Fruit fly (Drosophila melanogaster) whole organism, embryonic: ENCODE results near the gene Cdc50.

Experiments used
- ATbp ChIP-seq: fragments of 200-800 bp; sonication (Bioruptor generic); optimal IDR thresholded peaks from 2 replicates; lab custom pipeline; 2017; ENCODE audit warnings: missing biosample characterization, mild to moderate bottlenecking, missing genetic modification characterization, missing genetic modification reagents
- CG10209 ChIP-seq: fragments of 200-800 bp; sonication (Bioruptor generic); optimal IDR thresholded peaks from 3 replicates; lab custom pipeline; 2017; ENCODE audit warnings: missing biosample characterization, mild to moderate bottlenecking, missing genetic modification characterization, missing genetic modification reagents
- CG10565 ChIP-seq: fragments of 200-800 bp; sonication (Bioruptor generic); optimal IDR thresholded peaks from 3 replicates; lab custom pipeline; 2016; ENCODE audit warnings: missing biosample characterization, mild to moderate bottlenecking, missing genetic modification characterization
- CG10979 ChIP-seq: fragments of 200-800 bp; sonication (Bioruptor generic); optimal IDR thresholded peaks from 2 replicates; lab custom pipeline; 2018; ENCODE audit warnings: missing biosample characterization, mild to moderate bottlenecking, missing genetic modification characterization, moderate library complexity
- CG12769 ChIP-seq: fragments of 200-800 bp; sonication (Bioruptor generic); optimal IDR thresholded peaks from 2 replicates; lab custom pipeline; 2019; ENCODE audit warnings: missing biosample characterization, mild to moderate bottlenecking, missing genetic modification characterization, moderate library complexity
- CG16779 ChIP-seq: fragments of 200-800 bp; sonication (Bioruptor generic); IDR thresholded peaks from 2 replicates; pipeline ENCODE4 v1.3.6; 2022; ENCODE audit warnings: missing biosample characterization, missing genetic modification characterization
- CG16813 ChIP-seq: fragments of 200-800 bp; sonication (Bioruptor generic); IDR thresholded peaks from 3 replicates; pipeline ENCODE4 v1.3.6; 2022; ENCODE audit warnings: missing biosample characterization, missing genetic modification characterization; ENCODE audit not compliant: partially characterized antibody
- CG17359 ChIP-seq: fragments of 200-800 bp; sonication (Bioruptor generic); optimal IDR thresholded peaks from 3 replicates; lab custom pipeline; 2018; ENCODE audit warnings: missing biosample characterization, mild to moderate bottlenecking, missing genetic modification characterization, moderate library complexity
- CG17802 ChIP-seq: fragments of 200-800 bp; sonication (Bioruptor generic); optimal IDR thresholded peaks from 2 replicates; lab custom pipeline; 2018; ENCODE audit warnings: missing biosample characterization, mild to moderate bottlenecking, missing genetic modification characterization, moderate library complexity
- CG17829 ChIP-seq: fragments of 200-800 bp; optimal IDR thresholded peaks from 2 replicates; lab custom pipeline; 2019; ENCODE audit warnings: missing biosample characterization, mild to moderate bottlenecking, missing genetic modification characterization, moderate library complexity
- CG1832 ChIP-seq: fragments of 200-800 bp; sonication (Bioruptor generic); optimal IDR thresholded peaks from 2 replicates; lab custom pipeline; 2017; ENCODE audit warnings: missing biosample characterization, mild to moderate bottlenecking, missing genetic modification characterization, inconsistent platforms
- CG2875 ChIP-seq: fragments of 200-800 bp; sonication (Bioruptor generic); optimal IDR thresholded peaks from 2 replicates; lab custom pipeline; 2017; ENCODE audit warnings: missing biosample characterization, mild to moderate bottlenecking, missing genetic modification characterization, missing genetic modification reagents
- CG30431 ChIP-seq: fragments of 200-800 bp; sonication (Bioruptor generic); optimal IDR thresholded peaks from 2 replicates; lab custom pipeline; 2017; ENCODE audit warnings: missing biosample characterization, missing genetic modification characterization
- CG31224 ChIP-seq: fragments of 200-800 bp; sonication (Bioruptor generic); IDR thresholded peaks from 2 replicates; pipeline ENCODE4 v1.3.6; 2022; ENCODE audit warnings: missing biosample characterization, missing genetic modification characterization
- CG3838 ChIP-seq: fragments of 200-800 bp; sonication (Bioruptor generic); optimal IDR thresholded peaks from 3 replicates; lab custom pipeline; 2016; ENCODE audit warnings: missing biosample characterization, missing genetic modification characterization
- CG43689 ChIP-seq: fragments of 200-800 bp; sonication (Bioruptor generic); IDR thresholded peaks from 2 replicates; pipeline ENCODE4 v1.3.6; 2022; ENCODE audit warnings: missing biosample characterization, missing genetic modification characterization
- CG4617 ChIP-seq: fragments of 200-800 bp; sonication (Bioruptor generic); optimal IDR thresholded peaks from 3 replicates; lab custom pipeline; 2016; ENCODE audit warnings: missing biosample characterization, missing genetic modification characterization, borderline replicate concordance
- CG6689 ChIP-seq: fragments of 200-800 bp; sonication (Bioruptor generic); IDR thresholded peaks from 2 replicates; pipeline ENCODE4 v1.3.6; 2022; ENCODE audit warnings: missing biosample characterization, missing genetic modification characterization
- CG8478 ChIP-seq: fragments of >200 bp; optimal IDR thresholded peaks from 2 replicates; lab custom pipeline; 2018
- CG9797 ChIP-seq: fragments of 200-800 bp; sonication (Bioruptor generic); optimal IDR thresholded peaks from 3 replicates; lab custom pipeline; 2018; ENCODE audit warnings: missing biosample characterization, mild to moderate bottlenecking, missing genetic modification characterization
- Dad ChIP-seq: fragments of 200-800 bp; sonication (Bioruptor generic); optimal IDR thresholded peaks from 3 replicates; lab custom pipeline; 2016; ENCODE audit warnings: missing biosample characterization, missing genetic modification characterization
- Deaf1 ChIP-seq: fragments of 200-800 bp; optimal IDR thresholded peaks from 3 replicates; lab custom pipeline; 2019; ENCODE audit warnings: missing biosample characterization, mild to moderate bottlenecking, missing genetic modification characterization, moderate library complexity
- ERR ChIP-seq: fragments of 200-800 bp; sonication (Bioruptor generic); optimal IDR thresholded peaks from 2 replicates; lab custom pipeline; 2016; ENCODE audit warnings: missing biosample characterization, missing genetic modification characterization
- Ets97D ChIP-seq: fragments of 200-800 bp; sonication (Bioruptor generic); optimal IDR thresholded peaks from 3 replicates; lab custom pipeline; 2016; ENCODE audit warnings: missing biosample characterization, missing genetic modification characterization
- Fer1 ChIP-seq: fragments of 200-800 bp; sonication (Bioruptor generic); optimal IDR thresholded peaks from 2 replicates; lab custom pipeline; 2017; ENCODE audit warnings: missing biosample characterization, mild to moderate bottlenecking, missing genetic modification characterization
- HLH3B ChIP-seq: fragments of 200-800 bp; sonication (Bioruptor generic); IDR thresholded peaks from 2 replicates; pipeline ENCODE4 v1.3.6; 2022; ENCODE audit warnings: missing biosample characterization, missing genetic modification characterization
- MTF-1 ChIP-seq: fragments of 200-800 bp; sonication (Bioruptor generic); optimal IDR thresholded peaks from 2 replicates; lab custom pipeline; 2018; ENCODE audit warnings: missing biosample characterization, mild to moderate bottlenecking, missing genetic modification characterization, borderline replicate concordance
- Neu2 ChIP-seq: fragments of 200-800 bp; sonication (Bioruptor generic); optimal IDR thresholded peaks from 3 replicates; lab custom pipeline; 2016; ENCODE audit warnings: missing biosample characterization, missing genetic modification characterization, borderline replicate concordance
- Side ChIP-seq: fragments of 200-800 bp; sonication (Bioruptor generic); optimal IDR thresholded peaks from 2 replicates; lab custom pipeline; 2016; ENCODE audit warnings: missing biosample characterization, missing genetic modification characterization
- Sry-δ ChIP-seq: fragments of 200-800 bp; sonication (Bioruptor generic); optimal IDR thresholded peaks from 2 replicates; lab custom pipeline; 2016; ENCODE audit warnings: missing biosample characterization, missing genetic modification characterization
- amos ChIP-seq: fragments of 200-800 bp; sonication (Bioruptor generic); IDR thresholded peaks from 2 replicates; pipeline ENCODE4 v1.3.6; 2022; ENCODE audit warnings: missing biosample characterization, missing genetic modification characterization; ENCODE audit not compliant: partially characterized antibody
- ase ChIP-seq: fragments of 200-800 bp; sonication (Bioruptor generic); IDR thresholded peaks from 3 replicates; pipeline ENCODE4 v1.3.6; 2022; ENCODE audit warnings: missing biosample characterization, missing genetic modification characterization
- bbx ChIP-seq: fragments of 200-800 bp; sonication (Bioruptor generic); IDR thresholded peaks from 2 replicates; pipeline ENCODE4 v1.3.6; 2022; ENCODE audit warnings: missing biosample characterization, missing genetic modification characterization; ENCODE audit not compliant: partially characterized antibody
- btn ChIP-seq: fragments of 200-800 bp; sonication (Bioruptor generic); optimal IDR thresholded peaks from 2 replicates; lab custom pipeline; 2016; ENCODE audit warnings: missing biosample characterization, missing genetic modification characterization
- caup ChIP-seq: fragments of 200-800 bp; sonication (Bioruptor generic); optimal IDR thresholded peaks from 3 replicates; lab custom pipeline; 2017; ENCODE audit warnings: missing biosample characterization, mild to moderate bottlenecking, missing genetic modification characterization, moderate library complexity; ENCODE audit not compliant: severe bottlenecking
- crol ChIP-seq: fragments of 200-800 bp; sonication (Bioruptor generic); IDR thresholded peaks from 2 replicates; pipeline ENCODE4 v1.3.6; 2022; ENCODE audit warnings: missing biosample characterization, missing genetic modification characterization
- crp ChIP-seq, 2 experiments: fragments of 200-800 bp; sonication (Bioruptor generic); optimal IDR thresholded peaks; 2 replicates in 1 of 2; 3 replicates in 1 of 2; lab custom pipeline; 2017; ENCODE audit warnings: missing biosample characterization in 2 of 2, missing genetic modification characterization in 2 of 2, mild to moderate bottlenecking in 1 of 2, moderate library complexity in 1 of 2
- dimm ChIP-seq: fragments of 200-800 bp; sonication (Bioruptor generic); IDR thresholded peaks from 2 replicates; pipeline ENCODE4 v1.3.6; 2022; ENCODE audit warnings: missing biosample characterization, missing genetic modification characterization
- gsb-n ChIP-seq: fragments of 200-800 bp; sonication (Bioruptor generic); optimal IDR thresholded peaks from 3 replicates; lab custom pipeline; 2018; ENCODE audit warnings: missing biosample characterization, mild to moderate bottlenecking, missing genetic modification characterization
- h ChIP-seq: fragments of >200 bp; optimal IDR thresholded peaks from 2 replicates; lab custom pipeline; 2017
- jing ChIP-seq: fragments of 200-800 bp; sonication (Bioruptor generic); optimal IDR thresholded peaks from 2 replicates; lab custom pipeline; 2018; ENCODE audit warnings: missing biosample characterization, mild to moderate bottlenecking, missing genetic modification characterization
- lola ChIP-seq, 3 experiments: fragments of >200 bp in 2 of 3; fragments of 200-800 bp in 1 of 3; sonication (Bioruptor generic) in 1 of 3; optimal IDR thresholded peaks; 2 replicates each; lab custom pipeline; 2017 to 2019; ENCODE audit warnings: missing biosample characterization in 3 of 3, missing genetic modification characterization in 3 of 3, mild to moderate bottlenecking in 1 of 3, moderate library complexity in 1 of 3
- mld ChIP-seq: fragments of 200-800 bp; sonication (Bioruptor generic); IDR thresholded peaks from 3 replicates; pipeline ENCODE4 v1.3.6; 2022; ENCODE audit warnings: missing biosample characterization, missing genetic modification characterization; ENCODE audit not compliant: partially characterized antibody
- peb ChIP-seq: fragments of 200-800 bp; sonication (Bioruptor generic); IDR thresholded peaks from 2 replicates; pipeline ENCODE4 v1.3.6; 2022; ENCODE audit warnings: missing biosample characterization, missing genetic modification characterization
- pum ChIP-seq: fragments of 200-800 bp; sonication (Bioruptor generic); optimal IDR thresholded peaks from 2 replicates; lab custom pipeline; 2016; ENCODE audit warnings: missing biosample characterization, missing genetic modification characterization
- slbo ChIP-seq: fragments of 200-800 bp; sonication (Bioruptor generic); IDR thresholded peaks from 2 replicates; pipeline ENCODE4 v1.3.6; 2022; ENCODE audit warnings: missing biosample characterization, missing genetic modification characterization
- sug ChIP-seq: fragments of 200-800 bp; optimal IDR thresholded peaks from 2 replicates; lab custom pipeline; 2019; ENCODE audit warnings: missing biosample characterization, mild to moderate bottlenecking, missing genetic modification characterization, moderate library complexity
- tll ChIP-seq, 2 experiments: fragments of 200-800 bp in 1 of 2; fragments of >200 bp in 1 of 2; sonication (Bioruptor generic) in 1 of 2; optimal IDR thresholded peaks; 2 replicates each; lab custom pipeline; 2017 to 2019; ENCODE audit warnings: missing biosample characterization in 2 of 2, missing genetic modification characterization in 2 of 2, mild to moderate bottlenecking in 1 of 2, moderate library complexity in 1 of 2
- trh ChIP-seq: fragments of 200-800 bp; sonication (Bioruptor generic); optimal IDR thresholded peaks from 2 replicates; lab custom pipeline; 2016; ENCODE audit warnings: missing biosample characterization, missing genetic modification characterization
- zen ChIP-seq: fragments of 200-800 bp; sonication (Bioruptor generic); optimal IDR thresholded peaks from 3 replicates; lab custom pipeline; 2018; ENCODE audit warnings: missing biosample characterization, mild to moderate bottlenecking, missing genetic modification characterization, moderate library complexity

Gene Cdc50

DNA sequence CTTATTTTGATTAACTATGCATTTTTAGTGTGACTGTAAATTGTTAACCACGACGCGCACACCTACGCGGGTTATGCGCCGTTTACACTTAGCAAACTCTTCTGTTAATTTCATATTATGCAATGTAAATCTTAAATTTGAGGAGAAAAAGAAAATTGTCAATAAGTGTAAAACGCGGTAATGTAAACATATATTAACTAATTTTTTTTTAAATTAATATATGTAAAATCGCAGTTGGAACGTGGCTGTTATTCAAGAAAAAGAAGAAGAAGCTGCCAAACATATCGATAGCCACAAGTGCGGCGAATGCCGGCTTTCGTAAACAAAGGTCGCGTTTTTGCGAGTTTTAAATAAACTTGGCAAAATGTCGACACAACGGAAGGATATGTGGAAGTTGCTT, 49.7 kb downstream of the Cdc50 start, which contains the start of the genes TH1 and mei-41 (continued):
- TF ChIP-seq Side (no peak), Ets97D (GFP tag; lab: Kevin White, UChicago) (peak; percentile 49), bbx (GFP tag; lab: Robert Waterston, UW) (0 out of 2 replicates have a peak, but pooled peaks have one; percentile 12), CG6689 (peak; percentile 97), gsb-n (tag; lab: Kevin White, UChicago) (peak; percentile 90), CG16813 (GFP tag; lab: Robert Waterston, UW) (peak; percentile 37; the same call in 2 of the 3 replicates), pum (GFP tag; lab: Kevin White, UChicago) (peak; percentile 54), CG16779 (GFP tag; lab: Robert Waterston, UW) (peak; percentile 65; the same call in 1 of the 2 replicates), sug (no peak), CG12769 (tag; lab: Kevin White, UChicago) (no peak), crp (GFP tag; optimal IDR thresholded peaks at IDR 0.05; lab: Kevin White, UChicago) (peak in 1 of 2 experiments; percentile 45), ATbp (GFP tag; lab: Kevin White, UChicago) (peak; percentile 72), CG10979 (peak; percentile 87), CG30431 (peak; percentile 88), crol (GFP tag; lab: Robert Waterston, UW) (peak; percentile 41; the same call in 1 of the 2 replicates), CG8478 (lab: Kevin White, UChicago) (no peak), CG1832 (GFP tag; lab: Kevin White, UChicago) (no peak), ase (GFP tag; lab: Robert Waterston, UW) (peak; percentile 93), mld (GFP tag; lab: Robert Waterston, UW) (no peak), btn (GFP tag; lab: Kevin White, UChicago) (no peak), MTF-1 (GFP tag; lab: Kevin White, UChicago) (peak; percentile 19), slbo (GFP tag; lab: Robert Waterston, UW) (peak; percentile 97), peb (GFP tag; lab: Robert Waterston, UW) (peak; percentile 94), tll (GFP tag; optimal IDR thresholded peaks at IDR 0.05; lab: Kevin White, UChicago) (peak in 1 of 2 experiments; percentile 56), lola (GFP tag; optimal IDR thresholded peaks at IDR 0.05; lab: Kevin White, UChicago) (peak in 2 of 3 experiments; percentile 83 to 89), CG10209 (GFP tag; lab: Kevin White, UChicago) (peak; percentile 89), Neu2 (GFP tag; lab: Kevin White, UChicago) (no peak), caup (GFP tag; lab: Kevin White, UChicago) (no peak), trh (GFP tag; lab: Kevin White, UChicago) (peak; percentile 72), CG31224 (GFP tag; lab: Robert Waterston, UW) (peak; percentile 90), Fer1 (GFP tag; lab: Kevin White, UChicago) (no peak), CG3838 (GFP tag; lab: Kevin White, UChicago) (peak; percentile 7), HLH3B (GFP tag; lab: Robert Waterston, UW) (peak; percentile 96), CG43689 (GFP tag; lab: Robert Waterston, UW) (peak; percentile 78), CG10565 (GFP tag; lab: Kevin White, UChicago) (no peak), dimm (peak; percentile 65; the same call in 1 of the 2 replicates), Deaf1 (tag; lab: Kevin White, UChicago) (no peak), jing (GFP tag; lab: Kevin White, UChicago) (peak; percentile 48), Sry-δ (peak; percentile 46), h (no peak), CG4617 (GFP tag; lab: Kevin White, UChicago) (peak; percentile 63), amos (peak; percentile 42), CG2875 (GFP tag; lab: Kevin White, UChicago) (peak; percentile 56), Dad (GFP tag; lab: Kevin White, UChicago) (peak; percentile 57), CG17359 (peak; percentile 89), ERR (no peak), CG17829 (tag; lab: Kevin White, UChicago) (peak; percentile 92), CG17802 (tag; lab: Kevin White, UChicago) (peak; percentile 92), CG9797 (peak; percentile 78), zen (tag; lab: Kevin White, UChicago) (peak; percentile 93)
